Worm (Caenorhabditis elegans) whole organism, L4 larva: ENCODE measurements around the gene F18A12.2.
A peak's percentile ranks its signal among the peaks of the same experiment; 100 is the strongest.

ENCODE experiments used
- F37D6.2 ChIP-seq: sonication (generic microtip); optimal IDR thresholded peaks from 2 replicates; lab custom pipeline; 2016; ENCODE audit warnings: mild to moderate bottlenecking, missing genetic modification characterization, missing compliant biosample characterization
- F44E2.7 ChIP-seq: fragments of 200-800 bp; sonication (Bioruptor generic); IDR thresholded peaks from 2 replicates; pipeline ENCODE4 v2.1.2; 2022; ENCODE audit warnings: missing genetic modification characterization, missing compliant biosample characterization
- R02D3.7 ChIP-seq: fragments of 150-350 bp; sonication (generic microtip); optimal IDR thresholded peaks from 3 replicates; lab custom pipeline; 2014; ENCODE audit warnings: missing biosample characterization, missing genetic modification characterization
- T20F7.1 ChIP-seq: fragments of 200-800 bp; sonication (Bioruptor generic); optimal IDR thresholded peaks from 2 replicates; lab custom pipeline; 2018; ENCODE audit warnings: mild to moderate bottlenecking, missing genetic modification characterization, missing compliant biosample characterization
- Y105C5A.15 ChIP-seq: fragments of 200-800 bp; sonication (Bioruptor generic); IDR thresholded peaks from 2 replicates; pipeline ENCODE4 v1.3.6; 2022; ENCODE audit warnings: missing genetic modification characterization, missing compliant biosample characterization
- aha-1 ChIP-seq: fragments of 150-350 bp; peaks from one replicate; lab custom pipeline; 2014; ENCODE audit warnings: missing biosample characterization, missing genetic modification characterization
- ama-1 ChIP-seq: fragments of 150-350 bp; optimal IDR thresholded peaks from 2 replicates; lab custom pipeline; 2014; ENCODE audit warnings: inconsistent platforms, mixed read lengths
- ceh-28 ChIP-seq: fragments of 150-350 bp; optimal IDR thresholded peaks from 2 replicates; lab custom pipeline; 2014; ENCODE audit warnings: missing biosample characterization, missing genetic modification reagents, missing genetic modification characterization
- ceh-32 ChIP-seq: sonication (generic microtip); optimal IDR thresholded peaks from 2 replicates; lab custom pipeline; 2016; ENCODE audit warnings: mild to moderate bottlenecking, missing genetic modification characterization, missing compliant biosample characterization; ENCODE audit not compliant: poor library complexity
- ceh-62 ChIP-seq: sonication (generic microtip); optimal IDR thresholded peaks from 2 replicates; lab custom pipeline; 2017; ENCODE audit warnings: missing biosample characterization, missing genetic modification characterization
- daf-19 ChIP-seq: fragments of 200-800 bp; sonication (Bioruptor generic); conservative IDR thresholded peaks from 2 replicates; pipeline ENCODE4 v1.3.6; 2022; ENCODE audit warnings: missing genetic modification characterization, missing compliant biosample characterization
- dmd-9 ChIP-seq: fragments of 200-800 bp; sonication (Bioruptor generic); IDR thresholded peaks from 2 replicates; pipeline ENCODE4 v1.3.6; 2022; ENCODE audit warnings: missing genetic modification reagents, missing genetic modification characterization, missing compliant biosample characterization
- egl-27 ChIP-seq: sonication (generic microtip); optimal IDR thresholded peaks from 3 replicates; lab custom pipeline; 2017; ENCODE audit warnings: missing biosample characterization, missing genetic modification reagents, missing genetic modification characterization
- egl-43 ChIP-seq: fragments of 200-800 bp; sonication (Bioruptor generic); IDR thresholded peaks from 2 replicates; pipeline ENCODE4 v1.3.6; 2022; ENCODE audit warnings: missing genetic modification reagents, missing genetic modification characterization, missing compliant biosample characterization
- fkh-10 ChIP-seq: fragments of 150-350 bp; optimal IDR thresholded peaks from 2 replicates; lab custom pipeline; 2014; ENCODE audit warnings: missing biosample characterization, missing genetic modification reagents, missing genetic modification characterization
- fos-1 ChIP-seq: fragments of 150-350 bp; optimal IDR thresholded peaks from 2 replicates; lab custom pipeline; 2014; ENCODE audit warnings: missing biosample characterization, missing genetic modification characterization
- hlh-11 ChIP-seq: fragments of 200-800 bp; sonication (Bioruptor generic); optimal IDR thresholded peaks from 2 replicates; lab custom pipeline; 2018; ENCODE audit warnings: mild to moderate bottlenecking, missing genetic modification characterization, missing compliant biosample characterization
- hlh-30 ChIP-seq: sonication (generic microtip); optimal IDR thresholded peaks from 2 replicates; lab custom pipeline; 2017; ENCODE audit warnings: antibody characterized with exemption, mild to moderate bottlenecking, missing genetic modification characterization, missing compliant biosample characterization; ENCODE audit not compliant: insufficient read depth
- lim-7 ChIP-seq: fragments of 200-800 bp; sonication (Bioruptor generic); IDR thresholded peaks from 2 replicates; pipeline ENCODE4 v1.3.6; 2022; ENCODE audit warnings: missing genetic modification characterization, missing compliant biosample characterization
- lin-29 ChIP-seq: fragments of 200-800 bp; sonication (Bioruptor generic); IDR thresholded peaks from 2 replicates; pipeline ENCODE4 v1.3.6; 2022; ENCODE audit warnings: missing genetic modification reagents, missing genetic modification characterization, missing compliant biosample characterization
- lin-38 ChIP-seq: fragments of 200-800 bp; sonication (Bioruptor generic); IDR thresholded peaks from 2 replicates; pipeline ENCODE4 v1.3.6; 2022; ENCODE audit warnings: missing genetic modification reagents, missing genetic modification characterization, missing compliant biosample characterization
- lir-3 ChIP-seq: sonication (generic microtip); optimal IDR thresholded peaks from 2 replicates; lab custom pipeline; 2016; ENCODE audit warnings: mild to moderate bottlenecking, missing genetic modification characterization, missing compliant biosample characterization
- mdt-29 ChIP-seq: fragments of 200-800 bp; sonication (Bioruptor generic); IDR thresholded peaks from 2 replicates; pipeline ENCODE4 v1.3.6; 2022; ENCODE audit warnings: missing genetic modification reagents, missing genetic modification characterization, missing compliant biosample characterization
- mep-1 ChIP-seq: fragments of 150-350 bp; sonication (generic microtip); optimal IDR thresholded peaks from 3 replicates; lab custom pipeline; 2014; ENCODE audit warnings: missing biosample characterization, missing genetic modification characterization
- mxl-3 ChIP-seq: fragments of 200-800 bp; sonication (Bioruptor generic); optimal IDR thresholded peaks from 2 replicates; lab custom pipeline; 2018; ENCODE audit warnings: mild to moderate bottlenecking, missing genetic modification characterization, missing compliant biosample characterization
- nhr-11 ChIP-seq: fragments of 150-350 bp; optimal IDR thresholded peaks from 2 replicates; lab custom pipeline; 2014; ENCODE audit warnings: missing biosample characterization, missing genetic modification characterization
- nhr-42 ChIP-seq: fragments of 200-800 bp; sonication (Bioruptor generic); IDR thresholded peaks from 2 replicates; pipeline ENCODE4 v1.3.6; 2022; ENCODE audit warnings: missing genetic modification characterization, missing compliant biosample characterization
- nhr-48 ChIP-seq: sonication (generic microtip); optimal IDR thresholded peaks from 2 replicates; lab custom pipeline; 2016; ENCODE audit warnings: mild to moderate bottlenecking, missing genetic modification characterization, missing compliant biosample characterization
- nhr-76 ChIP-seq: fragments of 150-350 bp; optimal IDR thresholded peaks from 2 replicates; lab custom pipeline; 2014; ENCODE audit warnings: missing biosample characterization, missing genetic modification characterization
- nhr-77 ChIP-seq: fragments of 150-350 bp; optimal IDR thresholded peaks from 2 replicates; lab custom pipeline; 2014; ENCODE audit warnings: missing biosample characterization, missing genetic modification characterization
- saeg-2 ChIP-seq: fragments of 200-800 bp; sonication (Bioruptor generic); IDR thresholded peaks from 2 replicates; pipeline ENCODE4 v1.3.6; 2022; ENCODE audit warnings: missing genetic modification reagents, missing genetic modification characterization, missing compliant biosample characterization
- skn-1 ChIP-seq: fragments of 150-350 bp; optimal IDR thresholded peaks from 2 replicates; lab custom pipeline; 2014; ENCODE audit warnings: missing biosample characterization, missing genetic modification characterization
- snpc-1.2 ChIP-seq: fragments of 200-800 bp; sonication (Bioruptor generic); IDR thresholded peaks from 2 replicates; pipeline ENCODE4 v1.3.6; 2022; ENCODE audit warnings: missing genetic modification reagents, missing genetic modification characterization, missing compliant biosample characterization
- unc-62 ChIP-seq, 3 experiments: fragments of 150-350 bp in 1 of 3; sonication (generic microtip); optimal IDR thresholded peaks in 2 of 3; peaks in 1 of 3; 1 replicate in 1 of 3; 2 replicates in 2 of 3; lab custom pipeline; 2014 to 2017; ENCODE audit warnings: missing biosample characterization in 3 of 3, missing genetic modification characterization in 3 of 3, missing genetic modification reagents in 3 of 3, missing genotype in 1 of 3
- zag-1 ChIP-seq: fragments of 150-350 bp; optimal IDR thresholded peaks from 2 replicates; lab custom pipeline; 2014; ENCODE audit warnings: missing biosample characterization, missing genetic modification characterization
- zip-11 ChIP-seq: fragments of 200-800 bp; sonication (Bioruptor generic); IDR thresholded peaks from 2 replicates; pipeline ENCODE4 v1.3.6; 2022; ENCODE audit warnings: missing genetic modification characterization, missing compliant biosample characterization
- ztf-7 ChIP-seq: fragments of 150-350 bp; optimal IDR thresholded peaks from 2 replicates; lab custom pipeline; 2014; ENCODE audit warnings: missing biosample characterization, missing genetic modification characterization

F18A12.2 gene

ce11 chrII:3385736-3386135 lies 28.9 kb upstream of the F18A12.2 start, which contains the start of gene T06D4.2:
T06D4.2 (minus strand) TSS chrII:3385905.
- TF ChIP-seq nhr-76 (tag; lab: Kevin White, UChicago) (no peak), lin-38 (no peak), aha-1 (tag; lab: Kevin White, UChicago) (peak; percentile 93)

- TF ChIP-seq nhr-42 (GFP tag; lab: Robert Waterston, UW), result no peak
- TF ChIP-seq hlh-11 (tag; lab: Kevin White, UChicago), result no peak
- no peak for TF ChIP-seq ceh-62
- TF ChIP-seq ceh-32 (tag; lab: Kevin White, UChicago), result no peak
- no peak for TF ChIP-seq ama-1 (lab: Kevin White, UChicago)
- no peak for TF ChIP-seq unc-62 (GFP tag; optimal IDR thresholded peaks at IDR 0.05 in 1 of 2; lab: Kevin White, UChicago)
- TF ChIP-seq unc-62 (tag; optimal IDR thresholded peaks at IDR 0.05; lab: Kevin White, UChicago), result no peak
- TF ChIP-seq, all 104 proteins: peak for 0
Observed at ce11 chrII:3387503-3387902, 27.2 kb upstream of the F18A12.2 start, which contains the start of gene T06D4.6. T06D4.6 (minus strand) TSS chrII:3387603.

- TF ChIP-seq fos-1 (tag; lab: Kevin White, UChicago) (no peak), mep-1 (tag; lab: Kevin White, UChicago) (no peak), unc-62 (GFP tag; optimal IDR thresholded peaks at IDR 0.05 in 1 of 2; lab: Kevin White, UChicago) (peak in 1 of 2 experiments; percentile 15), unc-62 (tag; optimal IDR thresholded peaks at IDR 0.05; lab: Kevin White, UChicago) (no peak), nhr-48 (tag; lab: Kevin White, UChicago) (no peak), ceh-28 (tag; lab: Kevin White, UChicago) (no peak), saeg-2 (GFP tag; lab: Robert Waterston, UW) (no peak), ama-1 (lab: Kevin White, UChicago) (no peak)
Observed at ce11 chrII:3395484-3395883, 19.2 kb upstream of the F18A12.2 start, which contains the start of gene nep-20. nep-20 (minus strand) TSS chrII:3395584.

DNA sequence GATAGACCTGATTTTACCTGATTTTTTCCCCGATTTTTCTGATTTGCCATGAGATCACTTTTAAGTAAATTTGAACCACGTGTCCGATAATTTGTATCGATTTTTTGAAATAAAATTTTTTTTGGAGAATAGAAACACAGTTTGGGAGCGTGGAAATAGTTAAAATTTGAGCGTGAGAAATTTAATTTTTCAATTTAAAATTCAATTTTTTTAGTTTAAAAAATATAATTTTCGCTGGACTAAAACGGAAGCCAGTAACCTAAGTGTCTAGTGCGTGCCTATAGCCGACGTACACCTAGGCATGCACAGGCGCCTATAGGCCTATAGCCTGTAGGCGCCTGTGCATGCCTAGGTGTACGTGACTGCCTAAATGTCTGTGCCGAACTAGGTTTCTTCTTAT lies 15.4 kb upstream of the F18A12.2 start, which contains the start of gene nep-9:
Gene nep-9 (minus strand): TSS at position 101 of the 400 bp plus-strand sequence.
- TF ChIP-seq aha-1 (tag; lab: Kevin White, UChicago) (peak; percentile 24), fos-1 (tag; lab: Kevin White, UChicago) (no peak)
- TF ChIP-seq, all 104 proteins: peak for 1

- TF ChIP-seq fkh-10 (GFP tag; lab: Kevin White, UChicago) (no peak), egl-43 (GFP tag; lab: Robert Waterston, UW) (no peak), F44E2.7 (GFP tag; lab: Robert Waterston, UW) (no peak), zag-1 (no peak), nhr-11 (tag; lab: Kevin White, UChicago) (no peak), hlh-30 (tag; lab: Kevin White, UChicago) (no peak), lin-29 (GFP tag; lab: Robert Waterston, UW) (no peak), zip-11 (GFP tag; lab: Robert Waterston, UW) (no peak), snpc-1.2 (GFP tag; lab: Robert Waterston, UW) (no peak), R02D3.7 (no peak), T20F7.1 (GFP tag; lab: Kevin White, UChicago) (no peak), F37D6.2 (tag; lab: Kevin White, UChicago) (no peak), mdt-29 (GFP tag; lab: Robert Waterston, UW) (no peak), Y105C5A.15 (GFP tag; lab: Robert Waterston, UW) (no peak), nhr-77 (tag; lab: Kevin White, UChicago) (no peak)
Observed at ce11 chrII:3402854-3403253, 11.8 kb upstream of the F18A12.2 start, which contains the start of gene nep-10. nep-10 (minus strand) TSS chrII:3402954.

- TF ChIP-seq ama-1 (lab: Kevin White, UChicago), result no peak
- TF ChIP-seq mxl-3 (GFP tag; lab: Kevin White, UChicago), result no peak
- TF ChIP-seq nhr-42 (GFP tag; lab: Robert Waterston, UW), result no peak
- no peak for TF ChIP-seq ztf-7
- TF ChIP-seq ceh-32 (tag; lab: Kevin White, UChicago), result no peak
- no peak for TF ChIP-seq daf-19 (GFP tag; lab: Robert Waterston, UW)
- TF ChIP-seq egl-27 (tag; lab: Kevin White, UChicago), result no peak
- TF ChIP-seq lir-3 (tag; lab: Kevin White, UChicago), result no peak
- no peak for TF ChIP-seq dmd-9
- TF ChIP-seq skn-1 (tag; lab: Kevin White, UChicago), result no peak
- no peak for TF ChIP-seq lim-7 (GFP tag; lab: Robert Waterston, UW)
- TF ChIP-seq, all 104 proteins: peak for 0
Observed at ce11 chrII:3403535-3403934, 11.1 kb upstream of the F18A12.2 start, which contains the start of gene nep-8. nep-8 (plus strand) TSS chrII:3403835.
